Worm (Caenorhabditis elegans): ENCODE results near the gene C49H3.6.

C49H3.6 gene

ce11 chrIV:7906643-7907042, 3.1 kb downstream of the C49H3.6 start:
- TF ChIP-seq nhr-237 (tag; optimal IDR thresholded peaks at IDR 0.05) (no peak), mdl-1 (tag; optimal IDR thresholded peaks at IDR 0.05) (no peak), nhr-12 (tag; optimal IDR thresholded peaks at IDR 0.05) (no peak), fkh-2 (tag; optimal IDR thresholded peaks at IDR 0.05) (no peak), ceh-82 (tag; optimal IDR thresholded peaks at IDR 0.05) (no peak), aly-2 (tag; optimal IDR thresholded peaks at IDR 0.05) (no peak), snpc-4 (tag; optimal IDR thresholded peaks at IDR 0.05) (no peak), unc-62 (GFP tag; optimal IDR thresholded peaks at IDR 0.05) (no peak), egl-27 (tag; optimal IDR thresholded peaks at IDR 0.05) (no peak), ama-1 (optimal IDR thresholded peaks at IDR 0.05) (no peak), egl-5 (tag; optimal IDR thresholded peaks at IDR 0.05) (no peak), ztf-4 (tag; optimal IDR thresholded peaks at IDR 0.05) (no peak), nhr-28 (tag; optimal IDR thresholded peaks at IDR 0.05) (no peak), nhr-11 (tag; optimal IDR thresholded peaks at IDR 0.05) (no peak), lin-39 (tag; optimal IDR thresholded peaks at IDR 0.05) (no peak), skn-1 (tag; optimal IDR thresholded peaks at IDR 0.05) (no peak), tbx-2 (tag; optimal IDR thresholded peaks at IDR 0.05) (no peak), hmg-11 (tag; optimal IDR thresholded peaks at IDR 0.05) (no peak), R02D3.7 (tag; optimal IDR thresholded peaks at IDR 0.05) (no peak)

- TF ChIP-seq lin-39 (tag; optimal IDR thresholded peaks at IDR 0.05) (peak; percentile 73), ama-1 (optimal IDR thresholded peaks at IDR 0.05) (peak; percentile 22), elt-2 (tag; optimal IDR thresholded peaks at IDR 0.05) (peak; percentile 22), nhr-28 (tag; optimal IDR thresholded peaks at IDR 0.05) (no peak), lin-15B (tag; optimal IDR thresholded peaks at IDR 0.05) (peak; percentile 1), ceh-9 (tag; optimal IDR thresholded peaks at IDR 0.05) (no peak), jun-1 (tag; optimal IDR thresholded peaks at IDR 0.05) (no peak), nhr-43 (tag; optimal IDR thresholded peaks at IDR 0.05; ENCODE audit: poor library complexity, severe bottlenecking) (no peak), nhr-11 (tag; optimal IDR thresholded peaks at IDR 0.05) (no peak), daf-12 (tag; optimal IDR thresholded peaks at IDR 0.05) (no peak), ztf-11 (tag; optimal IDR thresholded peaks at IDR 0.05) (no peak), pha-4 (tag; optimal IDR thresholded peaks at IDR 0.05) (peak; percentile 35), hmg-11 (tag; optimal IDR thresholded peaks at IDR 0.05) (peak; percentile 28), fos-1 (tag; optimal IDR thresholded peaks at IDR 0.05) (no peak), ceh-16 (tag; optimal IDR thresholded peaks at IDR 0.05) (no peak), nfya-1 (tag; optimal IDR thresholded peaks at IDR 0.05; ENCODE audit: insufficient read depth) (peak; percentile 35)
Measured at ce11 chrIV:7909455-7910141, 6.1 kb downstream of the C49H3.6 start.

- TF ChIP-seq ceh-28 (tag; optimal IDR thresholded peaks at IDR 0.05) (peak; percentile 58), pqm-1 (tag; optimal IDR thresholded peaks at IDR 0.05) (no peak), nfya-1 (tag; optimal IDR thresholded peaks at IDR 0.05; ENCODE audit: insufficient read depth) (peak; percentile 36), aly-2 (tag; optimal IDR thresholded peaks at IDR 0.05) (no peak), ama-1 (optimal IDR thresholded peaks at IDR 0.05) (peak; percentile 83), egl-5 (tag; optimal IDR thresholded peaks at IDR 0.05) (peak; percentile 76), pha-4 (tag; optimal IDR thresholded peaks at IDR 0.05) (peak; percentile 25)
Measured at ce11 chrIV:7910197-7910735, 6.7 kb downstream of the C49H3.6 start, which contains the start of the genes npp-27 and ntl-4. npp-27 (minus strand) TSS chrIV:7910247. ntl-4 (plus strand) TSS chrIV:7910575.

ce11 chrIV:7914991-7915390, 11.5 kb downstream of the C49H3.6 start, which contains the start of gene C49H3.4:
C49H3.4 (plus strand) TSS chrIV:7915291.
- no peak for TF ChIP-seq ceh-16 (tag; optimal IDR thresholded peaks at IDR 0.05)
- no peak for TF ChIP-seq tbx-2 (tag; optimal IDR thresholded peaks at IDR 0.05)
- no peak for TF ChIP-seq pha-4 (tag; optimal IDR thresholded peaks at IDR 0.05)
- no peak for TF ChIP-seq sea-2 (GFP tag; optimal IDR thresholded peaks at IDR 0.05)
- TF ChIP-seq pqm-1 (tag; optimal IDR thresholded peaks at IDR 0.05): no peak
- TF ChIP-seq unc-39 (tag; optimal IDR thresholded peaks at IDR 0.05): no peak
- TF ChIP-seq egl-27 (tag; optimal IDR thresholded peaks at IDR 0.05): no peak
- no peak for TF ChIP-seq mml-1 (tag; optimal IDR thresholded peaks at IDR 0.05)
- TF ChIP-seq elt-1 (tag; optimal IDR thresholded peaks at IDR 0.05): no peak
- no peak for TF ChIP-seq nhr-77 (tag; optimal IDR thresholded peaks at IDR 0.05)
- no peak for TF ChIP-seq unc-62 (GFP tag; optimal IDR thresholded peaks at IDR 0.05)
- TF ChIP-seq nhr-237 (tag; optimal IDR thresholded peaks at IDR 0.05): no peak
- TF ChIP-seq nhr-11 (tag; optimal IDR thresholded peaks at IDR 0.05): no peak
- TF ChIP-seq ZK546.5 (tag; optimal IDR thresholded peaks at IDR 0.05): no peak
- no peak for TF ChIP-seq ceh-82 (tag; optimal IDR thresholded peaks at IDR 0.05)
- no peak for TF ChIP-seq elt-2 (tag; optimal IDR thresholded peaks at IDR 0.05)
- TF ChIP-seq daf-12 (tag; optimal IDR thresholded peaks at IDR 0.05): no peak
- no peak for TF ChIP-seq fos-1 (tag; optimal IDR thresholded peaks at IDR 0.05)
- TF ChIP-seq ama-1 (optimal IDR thresholded peaks at IDR 0.05): no peak
- no peak for TF ChIP-seq skn-1 (tag; optimal IDR thresholded peaks at IDR 0.05)
